Worm (Caenorhabditis elegans) whole organism, early embryonic: Measurements from ENCODE around the gene Y17G9B.5.

Experiments
- B0310.2 ChIP-seq: sonication (generic microtip); optimal IDR thresholded peaks from 2 replicates; lab custom pipeline; 2016; ENCODE audit warnings: mild to moderate bottlenecking, missing genetic modification characterization, missing compliant biosample characterization
- F13C5.2 ChIP-seq: sonication (generic microtip); optimal IDR thresholded peaks from 2 replicates; lab custom pipeline; 2017; ENCODE audit warnings: mild to moderate bottlenecking, missing genetic modification characterization, inconsistent platforms, missing compliant biosample characterization
- aly-1 ChIP-seq: sonication (generic microtip); optimal IDR thresholded peaks from 2 replicates; lab custom pipeline; 2016; ENCODE audit warnings: missing genetic modification characterization, missing compliant biosample characterization
- ama-1 ChIP-seq: fragments of 150-350 bp; optimal IDR thresholded peaks from 2 replicates; lab custom pipeline; 2014
- ceh-13 ChIP-seq: fragments of 200-800 bp; sonication (Bioruptor generic); optimal IDR thresholded peaks from 2 replicates; lab custom pipeline; 2018; ENCODE audit warnings: mild to moderate bottlenecking, missing genetic modification characterization, missing compliant biosample characterization
- ceh-36 ChIP-seq: sonication (generic microtip); optimal IDR thresholded peaks from 2 replicates; lab custom pipeline; 2016; ENCODE audit warnings: missing genetic modification characterization, inconsistent platforms, missing compliant biosample characterization
- ets-7 ChIP-seq: sonication (generic microtip); optimal IDR thresholded peaks from 2 replicates; lab custom pipeline; 2016; ENCODE audit warnings: missing genotype, missing genetic modification characterization, missing compliant biosample characterization
- flt-1 ChIP-seq: fragments of 200-800 bp; sonication (Bioruptor generic); IDR thresholded peaks from 2 replicates; pipeline ENCODE4 v1.3.6; 2022; ENCODE audit warnings: missing genetic modification characterization, missing compliant biosample characterization
- hmbx-1 ChIP-seq: sonication (generic microtip); optimal IDR thresholded peaks from 2 replicates; lab custom pipeline; 2016; ENCODE audit warnings: mild to moderate bottlenecking, missing genetic modification characterization, missing compliant biosample characterization
- hmg-4 ChIP-seq: fragments of 200-800 bp; sonication (Bioruptor generic); optimal IDR thresholded peaks from 2 replicates; lab custom pipeline; 2018; ENCODE audit warnings: mild to moderate bottlenecking, missing genetic modification characterization, missing compliant biosample characterization
- hnd-1 ChIP-seq: sonication (generic microtip); optimal IDR thresholded peaks from 2 replicates; lab custom pipeline; 2016; ENCODE audit warnings: missing genetic modification characterization, missing compliant biosample characterization
- pes-1 ChIP-seq: fragments of 200-800 bp; sonication (Bioruptor generic); IDR thresholded peaks from 2 replicates; pipeline ENCODE4 v1.3.6; 2022; ENCODE audit warnings: missing genetic modification reagents, missing genetic modification characterization, missing compliant biosample characterization
- scrt-1 ChIP-seq: fragments of 200-800 bp; sonication (Bioruptor generic); IDR thresholded peaks from 2 replicates; pipeline ENCODE4 v1.3.6; 2022; ENCODE audit warnings: missing genetic modification characterization, missing compliant biosample characterization
- sea-1 ChIP-seq: fragments of 200-800 bp; sonication (Bioruptor generic); conservative IDR thresholded peaks from 2 replicates; pipeline ENCODE4 v1.3.6; 2022; ENCODE audit warnings: missing genetic modification characterization, missing compliant biosample characterization
- tbx-11 ChIP-seq: fragments of 200-800 bp; sonication (Bioruptor generic); IDR thresholded peaks from 2 replicates; pipeline ENCODE4 v1.3.6; 2022; ENCODE audit warnings: missing genetic modification characterization, missing compliant biosample characterization
- tbx-37 ChIP-seq: fragments of 200-800 bp; sonication (Bioruptor generic); conservative IDR thresholded peaks from 2 replicates; pipeline ENCODE4 v1.3.6; 2022; ENCODE audit warnings: missing genetic modification reagents, missing genetic modification characterization, missing compliant biosample characterization
- tra-4 ChIP-seq: sonication (generic microtip); optimal IDR thresholded peaks from 2 replicates; lab custom pipeline; 2017; ENCODE audit warnings: missing genetic modification characterization, missing compliant biosample characterization

The Y17G9B.5 gene

ce11 chrIV:4749728-4750278 is at the start of gene Y17G9B.5, which contains the start of gene rpl-20:
Y17G9B.5 (plus strand) TSS chrIV:4750240.
rpl-20 (minus strand) TSS chrIV:4749778.
- TF ChIP-seq sea-1 (GFP tag; lab: Robert Waterston, UW): peak; percentile 87
- no peak for TF ChIP-seq ama-1 (lab: Kevin White, UChicago)
- peak; percentile 85 for TF ChIP-seq ceh-36 (tag; lab: Kevin White, UChicago)
- peak; percentile 73 for TF ChIP-seq tra-4 (tag; lab: Kevin White, UChicago)
- TF ChIP-seq pes-1: peak; percentile 81
- TF ChIP-seq flt-1 (GFP tag; lab: Robert Waterston, UW): peak; percentile 84
- TF ChIP-seq ceh-13 (GFP tag; lab: Kevin White, UChicago): peak; percentile 63
- TF ChIP-seq ets-7 (tag; lab: Kevin White, UChicago): peak; percentile 54
- TF ChIP-seq aly-1 (tag; lab: Kevin White, UChicago): no peak
- peak; percentile 78 for TF ChIP-seq tbx-11 (GFP tag; lab: Robert Waterston, UW)
- peak; percentile 76 for TF ChIP-seq tbx-37
- TF ChIP-seq hmg-4 (GFP tag; lab: Kevin White, UChicago): peak; percentile 81
- peak; percentile 80 for TF ChIP-seq scrt-1 (GFP tag; lab: Robert Waterston, UW)
- peak; percentile 49 for TF ChIP-seq B0310.2 (tag; lab: Kevin White, UChicago)
- peak; percentile 72 for TF ChIP-seq hnd-1 (tag; lab: Kevin White, UChicago)
- TF ChIP-seq hmbx-1 (tag; lab: Kevin White, UChicago): peak; percentile 75
- TF ChIP-seq F13C5.2: peak; percentile 99

ce11 chrIV:4703911-4704310 is 46.1 kb upstream of the Y17G9B.5 start, which contains the start of gene ogdh-1:
ogdh-1 (minus strand) TSS chrIV:4704011.
- TF ChIP-seq hmg-4 (GFP tag; lab: Kevin White, UChicago) (no peak), hnd-1 (tag; lab: Kevin White, UChicago) (no peak), aly-1 (tag; lab: Kevin White, UChicago) (no peak), ets-7 (tag; lab: Kevin White, UChicago) (no peak), tbx-37 (no peak), sea-1 (GFP tag; lab: Robert Waterston, UW) (no peak), scrt-1 (GFP tag; lab: Robert Waterston, UW) (no peak), tra-4 (tag; lab: Kevin White, UChicago) (no peak), B0310.2 (tag; lab: Kevin White, UChicago) (no peak), ama-1 (lab: Kevin White, UChicago) (no peak), tbx-11 (GFP tag; lab: Robert Waterston, UW) (no peak), flt-1 (GFP tag; lab: Robert Waterston, UW) (no peak)

ce11 chrIV:4705182-4705581 is 44.9 kb upstream of the Y17G9B.5 start:
- TF ChIP-seq flt-1 (GFP tag; lab: Robert Waterston, UW): no peak
- TF ChIP-seq sea-1 (GFP tag; lab: Robert Waterston, UW): 0 out of 2 replicates have a peak, but pooled peaks have one; percentile 11
- no peak for TF ChIP-seq scrt-1 (GFP tag; lab: Robert Waterston, UW)
- peak; percentile 40 for TF ChIP-seq hmg-4 (GFP tag; lab: Kevin White, UChicago)

ce11 chrIV:4705922-4706321 is 44.1 kb upstream of the Y17G9B.5 start:
- no peak for TF ChIP-seq tra-4 (tag; lab: Kevin White, UChicago)
- no peak for TF ChIP-seq B0310.2 (tag; lab: Kevin White, UChicago)
- no peak for TF ChIP-seq ama-1 (lab: Kevin White, UChicago)
- no peak for TF ChIP-seq pes-1
- no peak for TF ChIP-seq scrt-1 (GFP tag; lab: Robert Waterston, UW)
- TF ChIP-seq ceh-13 (GFP tag; lab: Kevin White, UChicago): no peak
- TF ChIP-seq tbx-11 (GFP tag; lab: Robert Waterston, UW): no peak
- TF ChIP-seq flt-1 (GFP tag; lab: Robert Waterston, UW): no peak
- TF ChIP-seq ceh-36 (tag; lab: Kevin White, UChicago): no peak
- TF ChIP-seq ets-7 (tag; lab: Kevin White, UChicago): no peak
- TF ChIP-seq tbx-37: no peak
- no peak for TF ChIP-seq aly-1 (tag; lab: Kevin White, UChicago)
- TF ChIP-seq hnd-1 (tag; lab: Kevin White, UChicago): no peak
- no peak for TF ChIP-seq F13C5.2
- TF ChIP-seq hmg-4 (GFP tag; lab: Kevin White, UChicago): no peak
- no peak for TF ChIP-seq hmbx-1 (tag; lab: Kevin White, UChicago)

- TF ChIP-seq ets-7 (tag; lab: Kevin White, UChicago) (no peak), tbx-37 (no peak), B0310.2 (tag; lab: Kevin White, UChicago) (no peak), ama-1 (lab: Kevin White, UChicago) (no peak), sea-1 (GFP tag; lab: Robert Waterston, UW) (no peak), hmbx-1 (tag; lab: Kevin White, UChicago) (no peak), tbx-11 (GFP tag; lab: Robert Waterston, UW) (no peak), ceh-13 (GFP tag; lab: Kevin White, UChicago) (no peak), ceh-36 (tag; lab: Kevin White, UChicago) (no peak), hmg-4 (GFP tag; lab: Kevin White, UChicago) (no peak), F13C5.2 (no peak), pes-1 (no peak), aly-1 (tag; lab: Kevin White, UChicago) (no peak), scrt-1 (GFP tag; lab: Robert Waterston, UW) (no peak), flt-1 (GFP tag; lab: Robert Waterston, UW) (no peak)
These were observed 39.6 kb upstream of the Y17G9B.5 start, which contains the start of gene cif-1 for ce11 chrIV:4710459-4710858. cif-1 (minus strand) TSS chrIV:4710755.

- TF ChIP-seq pes-1: peak; percentile 61; the same call in 1 of the 2 replicates
- no peak for TF ChIP-seq hmg-4 (GFP tag; lab: Kevin White, UChicago)
- no peak for TF ChIP-seq sea-1 (GFP tag; lab: Robert Waterston, UW)
- no peak for TF ChIP-seq ets-7 (tag; lab: Kevin White, UChicago)
- peak; percentile 68 for TF ChIP-seq tbx-37
- no peak for TF ChIP-seq scrt-1 (GFP tag; lab: Robert Waterston, UW)
- TF ChIP-seq B0310.2 (tag; lab: Kevin White, UChicago): no peak
- peak; percentile 65 for TF ChIP-seq ama-1 (lab: Kevin White, UChicago)
- TF ChIP-seq hnd-1 (tag; lab: Kevin White, UChicago): no peak
- TF ChIP-seq F13C5.2: no peak
- TF ChIP-seq ceh-13 (GFP tag; lab: Kevin White, UChicago): no peak
- TF ChIP-seq tbx-11 (GFP tag; lab: Robert Waterston, UW): no peak
- TF ChIP-seq ceh-36 (tag; lab: Kevin White, UChicago): peak; percentile 23
- no peak for TF ChIP-seq hmbx-1 (tag; lab: Kevin White, UChicago)
- TF ChIP-seq flt-1 (GFP tag; lab: Robert Waterston, UW): no peak
- TF ChIP-seq tra-4 (tag; lab: Kevin White, UChicago): no peak
- TF ChIP-seq aly-1 (tag; lab: Kevin White, UChicago): no peak
These were observed 37.7 kb upstream of the Y17G9B.5 start, which contains the start of gene yars-2 for ce11 chrIV:4712376-4712775. yars-2 (minus strand) TSS chrIV:4712624.
